Worm (Caenorhabditis elegans) whole organism, L4/young adult: ENCODE measurements around the gene fbxb-96.
"Not testable (repeated sequence)": the region's sequence is repeated elsewhere in the genome, so short reads cannot be mapped to it uniquely, and the experiment has no call there.

Experiments
- W03F9.2 ChIP-seq: fragments of 150-350 bp; optimal IDR thresholded peaks from 2 replicates; lab custom pipeline; 2014; ENCODE audit warnings: missing biosample characterization, missing genetic modification characterization
- dao-5 ChIP-seq: sonication (generic microtip); optimal IDR thresholded peaks from 2 replicates; lab custom pipeline; 2016; ENCODE audit warnings: missing genotype, missing genetic modification characterization, moderate library complexity, missing compliant biosample characterization
- him-1 ChIP-seq: sonication (generic microtip); optimal IDR thresholded peaks from 2 replicates; lab custom pipeline; 2016; ENCODE audit warnings: missing genotype, missing genetic modification reagents, missing genetic modification characterization, missing compliant biosample characterization

The fbxb-96 gene

ce11 chrII:1869120-1869519 lies 18.9 kb upstream of the fbxb-96 start, which contains the start of gene math-14:
Gene math-14 (plus strand): TSS chrII:1869420.
- TF ChIP-seq dao-5 (tag; lab: Kevin White, UChicago), result no peak
- TF ChIP-seq him-1, result no peak
- no peak for TF ChIP-seq W03F9.2 (tag; lab: Kevin White, UChicago)

ce11 chrII:1865683-1866431 lies 15.7 kb upstream of the fbxb-96 start, which contains the start of gene math-15:
Gene math-15 (plus strand): TSS chrII:1866381.
- TF ChIP-seq him-1 (no peak), W03F9.2 (tag; lab: Kevin White, UChicago) (no peak), dao-5 (tag; lab: Kevin White, UChicago) (no peak)

ce11 chrII:1864278-1864677 lies 14.1 kb upstream of the fbxb-96 start, which contains the start of gene C16C4.17:
Gene C16C4.17 (plus strand): TSS chrII:1864578.
- TF ChIP-seq him-1 (no peak), dao-5 (tag; lab: Kevin White, UChicago) (no peak), W03F9.2 (tag; lab: Kevin White, UChicago) (no peak)

ce11 chrII:1862334-1862733 lies 12.1 kb upstream of the fbxb-96 start, which contains the start of gene fbxb-98:
Gene fbxb-98 (plus strand): TSS chrII:1862634.
- not testable (repeated sequence) for TF ChIP-seq W03F9.2 (tag; lab: Kevin White, UChicago); dao-5 (tag; lab: Kevin White, UChicago); him-1

- not testable (repeated sequence) for TF ChIP-seq him-1; W03F9.2 (tag; lab: Kevin White, UChicago); dao-5 (tag; lab: Kevin White, UChicago)
These were observed 11.1 kb upstream of the fbxb-96 start, which contains the start of gene C16C4.18 for ce11 chrII:1861285-1861793. Gene C16C4.18 (minus strand): TSS chrII:1861335.

ce11 chrII:1854094-1854493 lies 3.9 kb upstream of the fbxb-96 start, which contains the start of gene fbxb-95:
Gene fbxb-95 (plus strand): TSS chrII:1854394.
- not testable (repeated sequence) for TF ChIP-seq dao-5 (tag; lab: Kevin White, UChicago); him-1; W03F9.2 (tag; lab: Kevin White, UChicago)

ce11 chrII:1852503-1852902 lies 2.3 kb upstream of the fbxb-96 start, which contains the start of gene C52E2.2:
Gene C52E2.2 (plus strand): TSS chrII:1852803.
- TF ChIP-seq dao-5 (tag; lab: Kevin White, UChicago), result no peak
- no peak for TF ChIP-seq him-1
- TF ChIP-seq W03F9.2 (tag; lab: Kevin White, UChicago), result no peak

ce11 chrII:1851716-1852115 lies 1.5 kb upstream of the fbxb-96 start:
- no peak for TF ChIP-seq W03F9.2 (tag; lab: Kevin White, UChicago)
- no peak for TF ChIP-seq dao-5 (tag; lab: Kevin White, UChicago)
- no peak for TF ChIP-seq him-1

ce11 chrII:1850840-1851294 lies 668 bp upstream of the fbxb-96 start, which contains the start of gene C52E2.3:
Gene C52E2.3 (plus strand): TSS chrII:1851244.
- no peak for TF ChIP-seq W03F9.2 (tag; lab: Kevin White, UChicago)
- TF ChIP-seq him-1, result no peak
- no peak for TF ChIP-seq dao-5 (tag; lab: Kevin White, UChicago)

ce11 chrII:1848109-1848508 lies 2.1 kb downstream of the fbxb-96 start, which contains the start of gene fbxb-97:
Gene fbxb-97 (minus strand): TSS chrII:1848161.
- TF ChIP-seq him-1 (no peak), W03F9.2 (tag; lab: Kevin White, UChicago) (no peak), dao-5 (tag; lab: Kevin White, UChicago) (no peak)

ce11 chrII:1844552-1844951 lies 5.6 kb downstream of the fbxb-96 start:
- TF ChIP-seq him-1 (no peak), dao-5 (tag; lab: Kevin White, UChicago) (no peak), W03F9.2 (tag; lab: Kevin White, UChicago) (no peak)

- no peak for TF ChIP-seq W03F9.2 (tag; lab: Kevin White, UChicago)
- TF ChIP-seq him-1, result no peak
- no peak for TF ChIP-seq dao-5 (tag; lab: Kevin White, UChicago)
These were observed 7.3 kb downstream of the fbxb-96 start, which contains the start of the genes C52E2.5 and C52E2.4 for ce11 chrII:1842894-1843293. Gene C52E2.5 (minus strand): TSS chrII:1842936. Gene C52E2.4 (plus strand): TSS chrII:1843145.

ce11 chrII:1836204-1836603 lies 14.0 kb downstream of the fbxb-96 start, which contains the start of gene T08E11.1:
Gene T08E11.1 (plus strand): TSS chrII:1836504.
- TF ChIP-seq W03F9.2 (tag; lab: Kevin White, UChicago), result no peak
- no peak for TF ChIP-seq dao-5 (tag; lab: Kevin White, UChicago)
- TF ChIP-seq him-1, result no peak
